Worm (Caenorhabditis elegans): ENCODE data around the gene ceh-92.
A peak's percentile ranks its signal among the peaks of the same experiment; 100 is the strongest.

Gene ceh-92

ce11 chrIII:11590255-11590654 is 8.9 kb downstream of the ceh-92 start:
- TF ChIP-seq cog-1 (tag; optimal IDR thresholded peaks at IDR 0.05) (no peak), klf-2 (GFP tag; conservative IDR thresholded peaks at IDR 0.05) (no peak), flt-1 (GFP tag; IDR thresholded peaks at IDR 0.05) (no peak), med-1 (GFP tag; optimal IDR thresholded peaks at IDR 0.05; ENCODE audit: insufficient read depth) (no peak), tab-1 (GFP tag; IDR thresholded peaks at IDR 0.05) (no peak)

ce11 chrIII:11592096-11592495 is 10.7 kb downstream of the ceh-92 start:
- no peak for TF ChIP-seq cog-1 (tag; optimal IDR thresholded peaks at IDR 0.05)
- TF ChIP-seq T22C8.4 (GFP tag; IDR thresholded peaks at IDR 0.05), result peak; percentile 77
- TF ChIP-seq ztf-29 (GFP tag; IDR thresholded peaks at IDR 0.05), result no peak
- no peak for TF ChIP-seq flt-1 (GFP tag; IDR thresholded peaks at IDR 0.05)

ce11 chrIII:11607870-11608269 is 26.5 kb downstream of the ceh-92 start, which contains the start of gene Y66D12A.1:
Gene Y66D12A.1 (plus strand): TSS chrIII:11608170.
- no peak for TF ChIP-seq cog-1 (tag; optimal IDR thresholded peaks at IDR 0.05)
- no peak for TF ChIP-seq ref-1 (GFP tag; conservative IDR thresholded peaks at IDR 0.05)
- no peak for TF ChIP-seq ztf-29 (GFP tag; IDR thresholded peaks at IDR 0.05)

ce11 chrIII:11609568-11609967 is 28.2 kb downstream of the ceh-92 start, which contains the start of gene Y66D12A.30:
Gene Y66D12A.30 (plus strand): TSS chrIII:11609868.
- TF ChIP-seq ztf-29 (GFP tag; IDR thresholded peaks at IDR 0.05) (no peak), cog-1 (tag; optimal IDR thresholded peaks at IDR 0.05) (no peak)

ce11 chrIII:11611618-11612247 is 30.3 kb downstream of the ceh-92 start:
- TF ChIP-seq tab-1 (GFP tag; IDR thresholded peaks at IDR 0.05), result no peak
- no peak for TF ChIP-seq med-1 (GFP tag; optimal IDR thresholded peaks at IDR 0.05; ENCODE audit: insufficient read depth)
- TF ChIP-seq ztf-29 (GFP tag; IDR thresholded peaks at IDR 0.05), result no peak
- no peak for TF ChIP-seq ztf-23 (GFP tag; IDR thresholded peaks at IDR 0.05)
- TF ChIP-seq T22C8.4 (GFP tag; IDR thresholded peaks at IDR 0.05), result no peak
- TF ChIP-seq klf-2 (GFP tag; conservative IDR thresholded peaks at IDR 0.05), result no peak
- TF ChIP-seq flt-1 (GFP tag; IDR thresholded peaks at IDR 0.05), result no peak
- no peak for TF ChIP-seq cog-1 (tag; optimal IDR thresholded peaks at IDR 0.05)
- no peak for TF ChIP-seq ref-1 (GFP tag; conservative IDR thresholded peaks at IDR 0.05)

- no peak for TF ChIP-seq T22C8.4 (GFP tag; IDR thresholded peaks at IDR 0.05)
- TF ChIP-seq cog-1 (tag; optimal IDR thresholded peaks at IDR 0.05), result no peak
- no peak for TF ChIP-seq ref-1 (GFP tag; conservative IDR thresholded peaks at IDR 0.05)
- no peak for TF ChIP-seq ztf-23 (GFP tag; IDR thresholded peaks at IDR 0.05)
- no peak for TF ChIP-seq flt-1 (GFP tag; IDR thresholded peaks at IDR 0.05)
- TF ChIP-seq klf-2 (GFP tag; conservative IDR thresholded peaks at IDR 0.05), result no peak
- TF ChIP-seq ztf-29 (GFP tag; IDR thresholded peaks at IDR 0.05), result no peak
- no peak for TF ChIP-seq tab-1 (GFP tag; IDR thresholded peaks at IDR 0.05)
- TF ChIP-seq med-1 (GFP tag; optimal IDR thresholded peaks at IDR 0.05; ENCODE audit: insufficient read depth), result no peak
These were observed 31.0 kb downstream of the ceh-92 start, which contains the start of the genes Y66A7A.9 and Y66A7A.4 for ce11 chrIII:11612371-11612770. Gene Y66A7A.9 (minus strand): TSS chrIII:11612471. Gene Y66A7A.4 (plus strand): TSS chrIII:11612607.

- peak; percentile 99 for TF ChIP-seq T22C8.4 (GFP tag; IDR thresholded peaks at IDR 0.05)
These were observed 32.9 kb downstream of the ceh-92 start for ce11 chrIII:11614325-11614724.

ce11 chrIII:11614874-11615273 is 33.5 kb downstream of the ceh-92 start:
- TF ChIP-seq ztf-29 (GFP tag; IDR thresholded peaks at IDR 0.05) (no peak), klf-2 (GFP tag; conservative IDR thresholded peaks at IDR 0.05) (no peak), med-1 (GFP tag; optimal IDR thresholded peaks at IDR 0.05; ENCODE audit: insufficient read depth) (no peak), T22C8.4 (GFP tag; IDR thresholded peaks at IDR 0.05) (peak; percentile 99), ref-1 (GFP tag; conservative IDR thresholded peaks at IDR 0.05) (no peak), cog-1 (tag; optimal IDR thresholded peaks at IDR 0.05) (no peak)

- no peak for TF ChIP-seq cog-1 (tag; optimal IDR thresholded peaks at IDR 0.05)
- no peak for TF ChIP-seq ref-1 (GFP tag; conservative IDR thresholded peaks at IDR 0.05)
- TF ChIP-seq med-1 (GFP tag; optimal IDR thresholded peaks at IDR 0.05; ENCODE audit: insufficient read depth), result no peak
- no peak for TF ChIP-seq tab-1 (GFP tag; IDR thresholded peaks at IDR 0.05)
- TF ChIP-seq flt-1 (GFP tag; IDR thresholded peaks at IDR 0.05), result no peak
- TF ChIP-seq ztf-23 (GFP tag; IDR thresholded peaks at IDR 0.05), result no peak
- no peak for TF ChIP-seq T22C8.4 (GFP tag; IDR thresholded peaks at IDR 0.05)
- no peak for TF ChIP-seq ztf-29 (GFP tag; IDR thresholded peaks at IDR 0.05)
- TF ChIP-seq klf-2 (GFP tag; conservative IDR thresholded peaks at IDR 0.05), result no peak
These were observed 34.4 kb downstream of the ceh-92 start for ce11 chrIII:11615802-11616201.

- TF ChIP-seq ztf-29 (GFP tag; IDR thresholded peaks at IDR 0.05) (no peak), klf-2 (GFP tag; conservative IDR thresholded peaks at IDR 0.05) (no peak), med-1 (GFP tag; optimal IDR thresholded peaks at IDR 0.05; ENCODE audit: insufficient read depth) (no peak), tab-1 (GFP tag; IDR thresholded peaks at IDR 0.05) (no peak), flt-1 (GFP tag; IDR thresholded peaks at IDR 0.05) (no peak), cog-1 (tag; optimal IDR thresholded peaks at IDR 0.05) (no peak), T22C8.4 (GFP tag; IDR thresholded peaks at IDR 0.05) (no peak), ref-1 (GFP tag; conservative IDR thresholded peaks at IDR 0.05) (no peak), ztf-23 (GFP tag; IDR thresholded peaks at IDR 0.05) (no peak)
These were observed 35.0 kb downstream of the ceh-92 start, which contains the start of gene ceh-91 for ce11 chrIII:11616446-11616845. Gene ceh-91 (plus strand): TSS chrIII:11616746.

- no peak for TF ChIP-seq ztf-23 (GFP tag; IDR thresholded peaks at IDR 0.05)
- TF ChIP-seq ref-1 (GFP tag; conservative IDR thresholded peaks at IDR 0.05), result no peak
- TF ChIP-seq med-1 (GFP tag; optimal IDR thresholded peaks at IDR 0.05; ENCODE audit: insufficient read depth), result no peak
- no peak for TF ChIP-seq tab-1 (GFP tag; IDR thresholded peaks at IDR 0.05)
- no peak for TF ChIP-seq cog-1 (tag; optimal IDR thresholded peaks at IDR 0.05)
- TF ChIP-seq ztf-29 (GFP tag; IDR thresholded peaks at IDR 0.05), result no peak
- TF ChIP-seq klf-2 (GFP tag; conservative IDR thresholded peaks at IDR 0.05), result no peak
- TF ChIP-seq T22C8.4 (GFP tag; IDR thresholded peaks at IDR 0.05), result no peak
- TF ChIP-seq flt-1 (GFP tag; IDR thresholded peaks at IDR 0.05), result no peak
These were observed 43.5 kb downstream of the ceh-92 start, which contains the start of gene gly-8 for ce11 chrIII:11624838-11625292. Gene gly-8 (plus strand): TSS chrIII:11625242.
